Worm (Caenorhabditis elegans): Measurements from ENCODE around the gene col-115.

The col-115 gene

DNA sequence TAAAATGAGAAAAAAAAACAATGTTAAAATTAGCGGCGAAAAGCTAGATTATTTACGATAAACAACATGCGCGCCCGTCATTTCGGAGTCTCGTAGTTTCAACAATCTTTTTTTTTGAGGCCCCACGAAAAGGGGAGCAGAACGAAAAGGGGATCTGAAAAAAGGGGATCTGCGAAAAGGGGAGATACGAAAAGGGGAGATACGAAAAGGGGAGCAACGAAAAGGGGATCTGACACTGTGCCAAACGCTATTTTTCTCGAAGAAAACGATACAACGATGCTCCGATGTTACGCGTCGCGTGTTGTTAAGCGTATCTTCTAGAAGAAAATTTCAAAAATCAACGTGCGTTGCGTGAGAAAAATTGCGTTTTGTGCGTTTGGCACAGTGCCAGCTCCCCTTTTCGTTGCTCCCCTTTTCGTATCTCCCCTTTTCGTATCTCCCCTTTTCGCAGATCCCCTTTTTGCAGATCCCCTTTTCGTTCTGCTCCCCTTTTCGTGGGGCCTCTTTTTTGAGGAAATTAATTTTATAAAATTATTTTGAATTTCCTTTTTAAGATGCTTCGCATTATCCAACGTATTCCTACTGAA lies 27.3 kb downstream of the col-115 start, which contains the start of gene C26B2.7 (continued):
- TF ChIP-seq ztf-28 (GFP tag; IDR thresholded peaks at IDR 0.05) (peak; percentile 97), lin-26 (GFP tag; IDR thresholded peaks at IDR 0.05) (peak; percentile 63), athp-1 (tag; optimal IDR thresholded peaks at IDR 0.05) (peak; percentile 58), rcor-1 (GFP tag; IDR thresholded peaks at IDR 0.05) (peak; percentile 91), F33H1.4 (GFP tag; IDR thresholded peaks at IDR 0.05) (peak; percentile 60), nhr-80 (tag; optimal IDR thresholded peaks at IDR 0.05) (peak; percentile 26), dox-1 (GFP tag; IDR thresholded peaks at IDR 0.05) (peak; percentile 86), bed-2 (GFP tag; IDR thresholded peaks at IDR 0.05) (peak; percentile 89; the same call in 1 of the 2 replicates), ekl-4 (GFP tag; IDR thresholded peaks at IDR 0.05) (peak; percentile 57), ztf-18 (tag; optimal IDR thresholded peaks at IDR 0.05) (peak; percentile 75), madf-6 (GFP tag; IDR thresholded peaks at IDR 0.05) (peak; percentile 66), pbrm-1 (GFP tag; IDR thresholded peaks at IDR 0.05) (peak; percentile 62; the same call in 1 of the 2 replicates), K11D2.4 (GFP tag; IDR thresholded peaks at IDR 0.05) (peak; percentile 69), lin-54 (GFP tag; optimal IDR thresholded peaks at IDR 0.05) (peak; percentile 69), mcd-1 (GFP tag; IDR thresholded peaks at IDR 0.05) (peak; percentile 69), ceh-27 (GFP tag; optimal IDR thresholded peaks at IDR 0.05) (peak; percentile 72)

DNA sequence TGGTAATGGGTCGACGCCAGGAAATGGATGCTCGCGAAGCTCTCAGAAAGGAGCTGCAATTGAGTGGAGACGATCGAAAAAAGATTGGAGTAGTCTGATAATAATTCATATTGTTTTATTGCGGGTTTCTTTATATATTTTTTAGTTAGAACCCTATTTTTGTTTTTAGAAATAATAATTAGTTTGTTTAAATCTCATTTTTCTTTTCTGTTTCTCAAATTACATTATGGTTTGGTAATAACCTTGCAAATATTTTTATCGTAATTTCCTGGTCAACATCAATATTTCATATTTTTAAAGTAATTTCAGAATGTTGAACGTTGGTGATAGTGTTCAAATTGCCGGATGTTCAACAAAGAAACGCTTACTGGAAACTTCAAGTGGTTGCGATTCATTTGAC lies 28.2 kb downstream of the col-115 start, which contains the start of gene elpc-4:
Gene elpc-4 (plus strand): TSS at position 301 of the 400 bp plus-strand sequence.
- no peak for TF ChIP-seq Y53G8AR.9 (GFP tag; conservative IDR thresholded peaks at IDR 0.05)
- TF ChIP-seq madf-6 (GFP tag; IDR thresholded peaks at IDR 0.05) = peak; percentile 28; the same call in 1 of the 2 replicates

- no peak for TF ChIP-seq madf-6 (GFP tag; IDR thresholded peaks at IDR 0.05)
- peak; percentile 82 for TF ChIP-seq hmg-1.2 (GFP tag; IDR thresholded peaks at IDR 0.05)
- no peak for TF ChIP-seq F10E7.11 (tag; optimal IDR thresholded peaks at IDR 0.05)
- peak; percentile 48; the same call in 1 of the 2 replicates for TF ChIP-seq cebp-1 (GFP tag; IDR thresholded peaks at IDR 0.05)
- peak; percentile 87 for TF ChIP-seq cebp-1 (tag; optimal IDR thresholded peaks at IDR 0.05)
- TF ChIP-seq aptf-3 (GFP tag; IDR thresholded peaks at IDR 0.05) = no peak
- TF ChIP-seq snpc-4 (GFP tag; optimal IDR thresholded peaks at IDR 0.05) = no peak
- peak in 1 of 4 experiments; percentile 6 for TF ChIP-seq snpc-4 (tag; optimal IDR thresholded peaks at IDR 0.05)
- TF ChIP-seq egrh-3 (GFP tag; IDR thresholded peaks at IDR 0.05) = no peak
- 0 out of 2 replicates have a peak, but pooled peaks have one; percentile 15 for TF ChIP-seq D2030.7 (GFP tag; IDR thresholded peaks at IDR 0.05)
- TF ChIP-seq F33H1.4 (GFP tag; IDR thresholded peaks at IDR 0.05) = no peak
- TF ChIP-seq dox-1 (GFP tag; IDR thresholded peaks at IDR 0.05) = peak; percentile 43; the same call in 1 of the 2 replicates
- peak; percentile 62 for TF ChIP-seq lsl-1 (GFP tag; optimal IDR thresholded peaks at IDR 0.05)
- TF ChIP-seq nhr-27 (tag; optimal IDR thresholded peaks at IDR 0.05) = no peak
These were observed 31.4 kb downstream of the col-115 start, which contains the start of gene dnc-4 for ce11 chrIV:8019772-8020496. TSS of gene dnc-4 (minus strand) at chrIV:8019808.

- no peak for TF ChIP-seq atf-7 (tag; optimal IDR thresholded peaks at IDR 0.05)
- TF ChIP-seq ztf-26 (tag; optimal IDR thresholded peaks at IDR 0.05) = no peak
- no peak for TF ChIP-seq egl-18 (GFP tag; IDR thresholded peaks at IDR 0.05)
- TF ChIP-seq nfyb-1 (GFP tag; IDR thresholded peaks at IDR 0.05) = no peak
- TF ChIP-seq nhr-179 (tag; optimal IDR thresholded peaks at IDR 0.05) = no peak
- no peak for TF ChIP-seq C17E4.6 (GFP tag; IDR thresholded peaks at IDR 0.05)
- no peak for TF ChIP-seq nhr-80 (tag; optimal IDR thresholded peaks at IDR 0.05)
- TF ChIP-seq attf-6 (GFP tag; IDR thresholded peaks at IDR 0.05) = no peak
These were observed 33.7 kb downstream of the col-115 start, which contains the start of gene C26B2.2 for ce11 chrIV:8022035-8022673. TSS of gene C26B2.2 (minus strand) at chrIV:8022122.
